Fruit fly (Drosophila melanogaster): Measurements from ENCODE around the gene Ktl.

DNA sequence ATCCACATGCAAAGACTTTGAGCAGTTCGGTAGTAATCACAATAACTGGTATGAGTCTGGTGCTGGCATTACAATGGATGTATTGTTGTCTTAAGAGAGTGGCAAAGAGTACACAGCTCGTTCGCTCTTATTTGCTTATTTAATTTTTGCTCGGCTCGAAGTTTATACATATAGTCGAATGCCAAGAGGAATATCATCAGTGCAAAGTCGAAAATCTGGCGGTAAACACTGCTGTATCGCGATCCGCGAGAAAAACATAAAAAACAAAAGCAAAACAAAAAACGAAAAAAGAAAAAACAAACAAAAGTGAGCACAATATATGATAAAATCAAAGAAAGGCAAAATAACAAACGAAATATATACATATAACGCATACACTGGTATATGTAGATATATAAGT lies 17.0 kb upstream of the Ktl start, which contains the start of gene hdly:
- no peak for TF ChIP-seq CG3726 (GFP tag; IDR thresholded peaks at IDR 0.05)
- no peak for TF ChIP-seq bcd (GFP tag; optimal IDR thresholded peaks at IDR 0.05)
- TF ChIP-seq Med (GFP tag): peak; percentile 87
- no peak for TF ChIP-seq NC2β (GFP tag; optimal IDR thresholded peaks at IDR 0.05)
- TF ChIP-seq CG17361 (GFP tag; IDR thresholded peaks at IDR 0.05): no peak
- peak; percentile 19 to 71 for TF ChIP-seq Trl (optimal IDR thresholded peaks at IDR 0.05)
- TF ChIP-seq Trl (GFP tag; optimal IDR thresholded peaks at IDR 0.05): no peak
- no peak for TF ChIP-seq fru (optimal IDR thresholded peaks at IDR 0.05)
- TF ChIP-seq Gug (GFP tag; IDR thresholded peaks at IDR 0.05): no peak
- TF ChIP-seq Fer2 (tag; optimal IDR thresholded peaks at IDR 0.05): no peak
